Comparison of ENCODE assay signal across 3 fruit fly cellular contexts in the genomic region with DNA sequence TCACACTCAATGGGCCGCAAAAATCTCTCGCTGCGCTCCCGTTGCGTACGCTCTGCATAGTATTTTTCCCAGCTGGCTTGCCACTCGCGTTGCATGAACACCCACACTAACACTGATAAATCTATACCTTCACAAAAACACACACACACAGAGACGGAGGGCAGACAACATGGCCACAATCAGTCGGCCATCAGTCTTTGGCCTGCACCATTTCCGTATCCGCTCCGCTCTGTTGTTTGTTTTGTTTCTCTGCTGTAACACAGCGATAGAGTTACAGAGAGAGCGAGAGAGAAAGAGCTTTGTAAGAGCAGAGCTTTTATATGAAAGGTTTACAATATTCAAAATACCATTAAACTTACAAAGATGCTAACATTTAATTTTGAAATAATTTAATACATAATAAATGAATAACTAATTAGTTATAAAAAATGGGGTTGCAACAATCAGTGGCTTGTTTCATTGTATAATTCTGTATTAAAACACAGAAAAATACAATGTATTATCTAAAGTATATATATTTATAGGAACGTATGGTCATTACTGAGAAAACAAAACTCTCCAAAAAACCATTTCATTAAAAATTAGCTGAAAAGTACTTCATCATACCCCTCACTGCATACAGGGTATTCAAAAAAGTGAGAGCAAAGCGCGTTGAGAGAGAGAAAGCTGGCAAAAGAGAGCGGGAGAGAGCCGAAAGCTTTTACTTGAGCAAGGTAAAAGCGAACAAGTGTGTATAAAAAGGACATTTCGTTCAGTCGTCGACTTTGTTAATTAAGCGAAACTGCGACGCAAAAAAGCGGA.
TF ChIP-seq lines count a peak whose summit lies in the region.

A gene (plus strand): TSS at position 751 of the 801 bp plus-strand sequence.

TF ChIP-seq in whole organism, adult, 20 proteins besides CTCF, POLR2A, EP300 and RAD21 (continued from another document):
- no peak for TF ChIP-seq cnc (optimal IDR thresholded peaks at IDR 0.05; lab: Kevin White, UChicago)
- no peak for TF ChIP-seq Mnt (GFP tag; optimal IDR thresholded peaks at IDR 0.05; lab: Kevin White, UChicago)
- TF ChIP-seq CG5204 (GFP tag; optimal IDR thresholded peaks at IDR 0.05; lab: Kevin White, UChicago) = no peak
- TF ChIP-seq CG12768 (GFP tag; optimal IDR thresholded peaks at IDR 0.05; lab: Kevin White, UChicago) = no peak

TF ChIP-seq in whole organism, embryonic, 481 proteins besides CTCF, POLR2A, EP300 and RAD21 (continued from another document and continues in another):
- TF ChIP-seq sr (GFP tag; IDR thresholded peaks at IDR 0.05; lab: Robert Waterston, UW) (peak; percentile 60; the same call in 2 of the 3 replicates), eve (GFP tag; optimal IDR thresholded peaks at IDR 0.05; lab: Kevin White, UChicago) (peak in 1 of 2 experiments; percentile 68), CG30431 (GFP tag; optimal IDR thresholded peaks at IDR 0.05; lab: Kevin White, UChicago) (peak; percentile 56), lab (GFP tag; optimal IDR thresholded peaks at IDR 0.05; lab: Kevin White, UChicago) (peak; percentile 69), Xrp1 (GFP tag; IDR thresholded peaks at IDR 0.05; lab: Robert Waterston, UW) (peak; percentile 84), YL-1 (GFP tag; optimal IDR thresholded peaks at IDR 0.05; lab: Kevin White, UChicago) (peak; percentile 9), vnd (GFP tag; IDR thresholded peaks at IDR 0.05; lab: Robert Waterston, UW; ENCODE audit: partially characterized antibody) (no peak), BEAF-32 (GFP tag; optimal IDR thresholded peaks at IDR 0.05; lab: Kevin White, UChicago) (no peak), CG4282 (GFP tag; optimal IDR thresholded peaks at IDR 0.05; lab: Kevin White, UChicago) (no peak), ranshi (GFP tag; IDR thresholded peaks at IDR 0.05; lab: Robert Waterston, UW) (peak; percentile 74), vfl (GFP tag; optimal IDR thresholded peaks at IDR 0.05; lab: Kevin White, UChicago) (no peak), ap (GFP tag; IDR thresholded peaks at IDR 0.05; lab: Robert Waterston, UW) (peak; percentile 79), Xbp1 (GFP tag; optimal IDR thresholded peaks at IDR 0.05; lab: Kevin White, UChicago) (peak; percentile 90), zfh1 (GFP tag; IDR thresholded peaks at IDR 0.05; lab: Robert Waterston, UW) (peak; percentile 77), CG8388 (GFP tag; optimal IDR thresholded peaks at IDR 0.05; lab: Kevin White, UChicago) (peak; percentile 60), org-1 (GFP tag; optimal IDR thresholded peaks at IDR 0.05; lab: Kevin White, UChicago) (peak; percentile 31), CG2129 (GFP tag; IDR thresholded peaks at IDR 0.05; lab: Robert Waterston, UW; ENCODE audit: partially characterized antibody) (no peak), sens (GFP tag; lab: Kevin White, UChicago) (peak; percentile 86), Ssrp (tag; optimal IDR thresholded peaks at IDR 0.05; lab: Kevin White, UChicago) (peak; percentile 92), CG13775 (GFP tag; optimal IDR thresholded peaks at IDR 0.05; lab: Kevin White, UChicago) (peak; percentile 71), Hmx (GFP tag; optimal IDR thresholded peaks at IDR 0.05; lab: Kevin White, UChicago) (no peak), CG17328 (GFP tag; IDR thresholded peaks at IDR 0.05; lab: Robert Waterston, UW) (peak; percentile 82), Dip3 (GFP tag; optimal IDR thresholded peaks at IDR 0.05; lab: Kevin White, UChicago) (no peak), dimm (GFP tag; IDR thresholded peaks at IDR 0.05; lab: Robert Waterston, UW) (peak; percentile 17; the same call in 1 of the 2 replicates), CG3407 (GFP tag; optimal IDR thresholded peaks at IDR 0.05; lab: Kevin White, UChicago) (peak; percentile 36), CG30020 (tag; optimal IDR thresholded peaks at IDR 0.05; lab: Kevin White, UChicago) (no peak), row (GFP tag; IDR thresholded peaks at IDR 0.05; lab: Robert Waterston, UW) (peak; percentile 85), CG33557 (GFP tag; optimal IDR thresholded peaks at IDR 0.05; lab: Kevin White, UChicago) (peak; percentile 25), tgo (GFP tag; IDR thresholded peaks at IDR 0.05; lab: Robert Waterston, UW) (peak; percentile 71; the same call in 2 of the 3 replicates), CG12659 (GFP tag; optimal IDR thresholded peaks at IDR 0.05; lab: Kevin White, UChicago) (peak; percentile 93), CG11560 (tag; IDR thresholded peaks at IDR 0.05; lab: Robert Waterston, UW) (no peak), CG8290 (GFP tag; optimal IDR thresholded peaks at IDR 0.05; lab: Kevin White, UChicago) (peak; percentile 15), CG8290 (tag; optimal IDR thresholded peaks at IDR 0.05; lab: Kevin White, UChicago) (peak; percentile 50 to 82), vvl (GFP tag; IDR thresholded peaks at IDR 0.05; lab: Robert Waterston, UW) (peak; percentile 81), jigr1 (GFP tag; IDR thresholded peaks at IDR 0.05; lab: Robert Waterston, UW) (no peak), CG1233 (GFP tag; optimal IDR thresholded peaks at IDR 0.05; lab: Kevin White, UChicago) (peak; percentile 72), Aef1 (GFP tag; IDR thresholded peaks at IDR 0.05; lab: Robert Waterston, UW) (peak; percentile 72), CG8281 (tag; optimal IDR thresholded peaks at IDR 0.05; lab: Kevin White, UChicago) (peak; percentile 29), CG2889 (GFP tag; IDR thresholded peaks at IDR 0.05; lab: Robert Waterston, UW) (peak; percentile 54; the same call in 2 of the 3 replicates), CG8765 (GFP tag; IDR thresholded peaks at IDR 0.05; lab: Robert Waterston, UW) (no peak), bsh (GFP tag; optimal IDR thresholded peaks at IDR 0.05; lab: Kevin White, UChicago) (peak in 1 of 2 experiments; percentile 88), CG5245 (GFP tag; optimal IDR thresholded peaks at IDR 0.05; lab: Kevin White, UChicago) (no peak), ab (GFP tag; optimal IDR thresholded peaks at IDR 0.05; lab: Kevin White, UChicago) (no peak), TFAM (GFP tag; optimal IDR thresholded peaks at IDR 0.05; lab: Kevin White, UChicago) (no peak), Doc3 (GFP tag; IDR thresholded peaks at IDR 0.05; lab: Robert Waterston, UW; ENCODE audit: partially characterized antibody) (no peak), CG11093 (GFP tag; IDR thresholded peaks at IDR 0.05; lab: Robert Waterston, UW) (0 out of 3 replicates have a peak, but pooled peaks have one; percentile 45), ara (GFP tag; IDR thresholded peaks at IDR 0.05; lab: Robert Waterston, UW) (peak; percentile 49; the same call in 1 of the 2 replicates), mirr (GFP tag; optimal IDR thresholded peaks at IDR 0.05; lab: Kevin White, UChicago) (peak; percentile 78), kni (GFP tag; optimal IDR thresholded peaks at IDR 0.05; lab: Kevin White, UChicago) (peak; percentile 59), CG17912 (GFP tag; optimal IDR thresholded peaks at IDR 0.05; lab: Kevin White, UChicago) (peak; percentile 60), psq (GFP tag; optimal IDR thresholded peaks at IDR 0.05; lab: Kevin White, UChicago) (peak; percentile 56), dysf (GFP tag; IDR thresholded peaks at IDR 0.05; lab: Robert Waterston, UW) (peak; percentile 79; the same call in 2 of the 3 replicates), Pdp1 (GFP tag; optimal IDR thresholded peaks at IDR 0.05; lab: Kevin White, UChicago) (peak in 1 of 2 experiments; percentile 45), luna (GFP tag; optimal IDR thresholded peaks at IDR 0.05; lab: Kevin White, UChicago) (no peak), CG2199 (GFP tag; IDR thresholded peaks at IDR 0.05; lab: Robert Waterston, UW) (no peak), wor (GFP tag; IDR thresholded peaks at IDR 0.05; lab: Robert Waterston, UW) (peak; percentile 81), Hr3 (GFP tag; optimal IDR thresholded peaks at IDR 0.05; lab: Kevin White, UChicago) (peak; percentile 85), CG13123 (GFP tag; optimal IDR thresholded peaks at IDR 0.05; lab: Kevin White, UChicago) (peak; percentile 33)

TF ChIP-seq in whole organism, prepupa, 60 proteins besides CTCF, POLR2A, EP300 and RAD21 (continued from another document):
- TF ChIP-seq Eip93F (GFP tag; optimal IDR thresholded peaks at IDR 0.05; lab: Kevin White, UChicago) (no peak), spab (GFP tag; optimal IDR thresholded peaks at IDR 0.05; lab: Kevin White, UChicago) (no peak), Hr39 (GFP tag; optimal IDR thresholded peaks at IDR 0.05; lab: Kevin White, UChicago) (peak; percentile 18), CG8119 (GFP tag; IDR thresholded peaks at IDR 0.05; lab: Robert Waterston, UW) (peak; percentile 79), acj6 (GFP tag; optimal IDR thresholded peaks at IDR 0.05; lab: Kevin White, UChicago) (peak; percentile 59), Sox14 (GFP tag; optimal IDR thresholded peaks at IDR 0.05; lab: Kevin White, UChicago) (no peak), Gug (GFP tag; IDR thresholded peaks at IDR 0.05; lab: Robert Waterston, UW) (no peak), Sox102F (GFP tag; optimal IDR thresholded peaks at IDR 0.05; lab: Kevin White, UChicago) (peak; percentile 19), CG8319 (GFP tag; optimal IDR thresholded peaks at IDR 0.05; lab: Kevin White, UChicago) (no peak), OdsH (GFP tag; optimal IDR thresholded peaks at IDR 0.05; lab: Kevin White, UChicago) (peak; percentile 73), svp (GFP tag; lab: Kevin White, UChicago) (peak; percentile 50), Ets96B (tag; optimal IDR thresholded peaks at IDR 0.05; lab: Kevin White, UChicago) (peak; percentile 67), CG11762 (GFP tag; optimal IDR thresholded peaks at IDR 0.05; lab: Kevin White, UChicago; ENCODE audit: insufficient read depth) (no peak), CG1621 (tag; optimal IDR thresholded peaks at IDR 0.05; lab: Kevin White, UChicago) (no peak), vri (GFP tag; optimal IDR thresholded peaks at IDR 0.05; lab: Kevin White, UChicago) (peak; percentile 42), CG31627 (GFP tag; optimal IDR thresholded peaks at IDR 0.05; lab: Kevin White, UChicago) (peak; percentile 16), CG3032 (tag; optimal IDR thresholded peaks at IDR 0.05; lab: Kevin White, UChicago) (peak; percentile 54), CG6808 (GFP tag; optimal IDR thresholded peaks at IDR 0.05; lab: Kevin White, UChicago) (peak; percentile 9), ss (GFP tag; optimal IDR thresholded peaks at IDR 0.05; lab: Kevin White, UChicago) (peak in 1 of 2 experiments; percentile 60), Hr4 (GFP tag; optimal IDR thresholded peaks at IDR 0.05; lab: Kevin White, UChicago) (peak; percentile 55), net (GFP tag; optimal IDR thresholded peaks at IDR 0.05; lab: Kevin White, UChicago) (peak; percentile 65), CG11902 (GFP tag; optimal IDR thresholded peaks at IDR 0.05; lab: Kevin White, UChicago) (no peak), CG9139 (GFP tag; optimal IDR thresholded peaks at IDR 0.05; lab: Kevin White, UChicago) (peak; percentile 48), topi (GFP tag; optimal IDR thresholded peaks at IDR 0.05; lab: Kevin White, UChicago) (no peak), Lpt (GFP tag; optimal IDR thresholded peaks at IDR 0.05; lab: Kevin White, UChicago) (no peak), salr (GFP tag; optimal IDR thresholded peaks at IDR 0.05; lab: Kevin White, UChicago) (peak; percentile 5 to 53), eg (GFP tag; IDR thresholded peaks at IDR 0.05; lab: Robert Waterston, UW) (peak; percentile 51; the same call in 1 of the 3 replicates), dsx (GFP tag; optimal IDR thresholded peaks at IDR 0.05; lab: Kevin White, UChicago; ENCODE audit: poor library complexity, severe bottlenecking) (peak; percentile 27), CG4318 (GFP tag; optimal IDR thresholded peaks at IDR 0.05; lab: Kevin White, UChicago) (peak; percentile 37), CG8632 (GFP tag; optimal IDR thresholded peaks at IDR 0.05; lab: Kevin White, UChicago) (peak; percentile 47), Sox15 (GFP tag; optimal IDR thresholded peaks at IDR 0.05; lab: Kevin White, UChicago) (peak; percentile 46), Eip75B (GFP tag; optimal IDR thresholded peaks at IDR 0.05; lab: Kevin White, UChicago) (peak; percentile 9), fkh (GFP tag; optimal IDR thresholded peaks at IDR 0.05; lab: Kevin White, UChicago) (peak; percentile 63), lz (GFP tag; optimal IDR thresholded peaks at IDR 0.05; lab: Kevin White, UChicago) (no peak), CG7368 (GFP tag; optimal IDR thresholded peaks at IDR 0.05; lab: Kevin White, UChicago) (no peak), CG10669 (GFP tag; optimal IDR thresholded peaks at IDR 0.05; lab: Kevin White, UChicago) (peak; percentile 3), CG34406 (GFP tag; optimal IDR thresholded peaks at IDR 0.05; lab: Kevin White, UChicago) (peak; percentile 68), CG3919 (GFP tag; optimal IDR thresholded peaks at IDR 0.05; lab: Kevin White, UChicago) (peak; percentile 21), cyc (GFP tag; optimal IDR thresholded peaks at IDR 0.05; lab: Kevin White, UChicago) (no peak), CG15336 (GFP tag; IDR thresholded peaks at IDR 0.05; lab: Robert Waterston, UW) (peak; percentile 74), CG16779 (tag; optimal IDR thresholded peaks at IDR 0.05; lab: Kevin White, UChicago) (peak; percentile 3), CG32006 (GFP tag; optimal IDR thresholded peaks at IDR 0.05; lab: Kevin White, UChicago) (peak; percentile 78), CG6854 (GFP tag; optimal IDR thresholded peaks at IDR 0.05; lab: Kevin White, UChicago) (no peak)
